Worm (Caenorhabditis elegans) whole organism, L1 larva: ENCODE results near the gene F35F10.5.

Experiments used
- C16A3.4 ChIP-seq: fragments of 150-350 bp; optimal IDR thresholded peaks from 2 replicates; lab custom pipeline; 2014; ENCODE audit warnings: missing biosample characterization, missing genetic modification characterization
- C34B4.2 ChIP-seq: sonication (generic microtip); optimal IDR thresholded peaks from 2 replicates; lab custom pipeline; 2017; ENCODE audit warnings: mild to moderate bottlenecking, missing genetic modification characterization, missing compliant biosample characterization
- efl-1 ChIP-seq, 4 experiments: fragments of 150-350 bp; optimal IDR thresholded peaks in 3 of 4; peaks in 1 of 4; 1 replicate in 1 of 4; 2 replicates in 3 of 4; lab custom pipeline; 2014; ENCODE audit warnings: missing biosample characterization in 2 of 4, missing genetic modification characterization in 2 of 4, missing genetic modification reagents in 2 of 4
- egl-27 ChIP-seq, 2 experiments: fragments of 150-350 bp in 1 of 2; sonication (generic microtip); optimal IDR thresholded peaks; 3 replicates each; lab custom pipeline; 2017 to 2018; ENCODE audit warnings: missing biosample characterization in 2 of 2, missing genetic modification characterization in 2 of 2, missing genetic modification reagents in 2 of 2
- ets-5 ChIP-seq: fragments of 200-800 bp; sonication (Bioruptor generic); IDR thresholded peaks from 2 replicates; pipeline ENCODE4 v1.3.6; 2022; ENCODE audit warnings: missing genetic modification characterization, missing compliant biosample characterization
- nhr-84 ChIP-seq: sonication (generic microtip); optimal IDR thresholded peaks from 2 replicates; lab custom pipeline; 2017; ENCODE audit warnings: missing biosample characterization, missing genetic modification characterization
- vab-15 ChIP-seq: sonication (generic microtip); optimal IDR thresholded peaks from 2 replicates; lab custom pipeline; 2017; ENCODE audit warnings: missing genotype, mild to moderate bottlenecking, missing genetic modification characterization, missing compliant biosample characterization

ce11 chrV:3276184-3276583, 8.5 kb upstream of the F35F10.5 start:
- no peak for TF ChIP-seq nhr-84 (tag; lab: Kevin White, UChicago)
- TF ChIP-seq efl-1 (optimal IDR thresholded peaks at IDR 0.05; lab: Kevin White, UChicago), result no peak
- TF ChIP-seq efl-1 (GFP tag; optimal IDR thresholded peaks at IDR 0.05 in 1 of 2; lab: Kevin White, UChicago), result no peak
- TF ChIP-seq C16A3.4 (tag; lab: Kevin White, UChicago), result no peak
- no peak for TF ChIP-seq C34B4.2 (tag; lab: Kevin White, UChicago)
- no peak for TF ChIP-seq vab-15
- no peak for TF ChIP-seq ets-5 (GFP tag; lab: Robert Waterston, UW)
- TF ChIP-seq egl-27 (tag; optimal IDR thresholded peaks at IDR 0.05; lab: Kevin White, UChicago), result no peak
